Worm (Caenorhabditis elegans) whole organism, L4 larva: Measurements from ENCODE around the gene srx-33.

Source experiments
- F26F4.8 ChIP-seq: fragments of 200-800 bp; sonication (Bioruptor generic); conservative IDR thresholded peaks from 2 replicates; pipeline ENCODE4 v1.3.6; 2022; ENCODE audit warnings: missing genetic modification characterization, missing compliant biosample characterization
- ama-1 ChIP-seq: fragments of 150-350 bp; optimal IDR thresholded peaks from 2 replicates; lab custom pipeline; 2014; ENCODE audit warnings: inconsistent platforms, mixed read lengths
- ceh-28 ChIP-seq: fragments of 150-350 bp; optimal IDR thresholded peaks from 2 replicates; lab custom pipeline; 2014; ENCODE audit warnings: missing biosample characterization, missing genetic modification reagents, missing genetic modification characterization
- egl-27 ChIP-seq: sonication (generic microtip); optimal IDR thresholded peaks from 3 replicates; lab custom pipeline; 2017; ENCODE audit warnings: missing biosample characterization, missing genetic modification reagents, missing genetic modification characterization
- jun-1 ChIP-seq: fragments of 150-350 bp; optimal IDR thresholded peaks from 2 replicates; lab custom pipeline; 2014; ENCODE audit warnings: missing biosample characterization, missing genetic modification reagents, missing genetic modification characterization
- pqm-1 ChIP-seq: sonication (generic microtip); optimal IDR thresholded peaks from 2 replicates; lab custom pipeline; 2017; ENCODE audit warnings: missing biosample characterization, missing genetic modification characterization

- no peak for TF ChIP-seq ama-1 (lab: Kevin White, UChicago)
- no peak for TF ChIP-seq ceh-28 (tag; lab: Kevin White, UChicago)
- TF ChIP-seq F26F4.8 (GFP tag; lab: Robert Waterston, UW) = no peak
- no peak for TF ChIP-seq jun-1
- TF ChIP-seq pqm-1 (tag; lab: Kevin White, UChicago) = no peak
- no peak for TF ChIP-seq egl-27 (tag; lab: Kevin White, UChicago)
Measured at ce11 chrV:7120168-7120567, 1.5 kb upstream of the srx-33 start, which contains the start of gene srx-34.
